Worm (Caenorhabditis elegans) whole organism, L1 larva: ENCODE measurements around the gene Y54F10BM.20.

Experiments
- C16A3.4 ChIP-seq: fragments of 150-350 bp; optimal IDR thresholded peaks from 2 replicates; lab custom pipeline; 2014; ENCODE audit warnings: missing biosample characterization, missing genetic modification characterization
- C34B4.2 ChIP-seq: sonication (generic microtip); optimal IDR thresholded peaks from 2 replicates; lab custom pipeline; 2017; ENCODE audit warnings: mild to moderate bottlenecking, missing genetic modification characterization, missing compliant biosample characterization
- Y116A8C.19 ChIP-seq: sonication (generic microtip); optimal IDR thresholded peaks from 2 replicates; lab custom pipeline; 2016; ENCODE audit warnings: missing compliant biosample characterization, missing genetic modification characterization, borderline replicate concordance
- ama-1 ChIP-seq: fragments of 150-350 bp; optimal IDR thresholded peaks from 2 replicates; lab custom pipeline; 2014
- blmp-1 ChIP-seq: fragments of 150-350 bp; optimal IDR thresholded peaks from 2 replicates; lab custom pipeline; 2014; ENCODE audit warnings: missing biosample characterization, missing genetic modification characterization
- ceh-88 ChIP-seq: fragments of 200-800 bp; sonication (Bioruptor generic); IDR thresholded peaks from 2 replicates; pipeline ENCODE4 v1.3.6; 2022; ENCODE audit warnings: missing genetic modification characterization, missing compliant biosample characterization
- ceh-90 ChIP-seq: sonication (generic microtip); optimal IDR thresholded peaks from 2 replicates; lab custom pipeline; 2016; ENCODE audit warnings: missing genetic modification characterization, missing compliant biosample characterization
- dpl-1 ChIP-seq, 3 experiments: fragments of 150-350 bp in 2 of 3; sonication (generic microtip) in 1 of 3; optimal IDR thresholded peaks; 2 replicates each; lab custom pipeline; 2014 to 2017; ENCODE audit warnings: missing biosample characterization in 3 of 3, missing genetic modification characterization in 3 of 3, missing genetic modification reagents in 3 of 3
- dsc-1 ChIP-seq: sonication (generic microtip); optimal IDR thresholded peaks from 2 replicates; lab custom pipeline; 2016; ENCODE audit warnings: mild to moderate bottlenecking, missing genetic modification characterization, missing compliant biosample characterization
- efl-1 ChIP-seq, 4 experiments: fragments of 150-350 bp; optimal IDR thresholded peaks in 3 of 4; peaks in 1 of 4; 1 replicate in 1 of 4; 2 replicates in 3 of 4; lab custom pipeline; 2014; ENCODE audit warnings: missing biosample characterization in 2 of 4, missing genetic modification characterization in 2 of 4, missing genetic modification reagents in 2 of 4
- egl-13 ChIP-seq: sonication (generic microtip); optimal IDR thresholded peaks from 2 replicates; lab custom pipeline; 2016; ENCODE audit warnings: missing genotype, missing genetic modification reagents, missing genetic modification characterization, missing compliant biosample characterization
- egl-27 ChIP-seq, 2 experiments: fragments of 150-350 bp in 1 of 2; sonication (generic microtip); optimal IDR thresholded peaks; 3 replicates each; lab custom pipeline; 2017 to 2018; ENCODE audit warnings: missing biosample characterization in 2 of 2, missing genetic modification characterization in 2 of 2, missing genetic modification reagents in 2 of 2
- ets-5 ChIP-seq: fragments of 200-800 bp; sonication (Bioruptor generic); IDR thresholded peaks from 2 replicates; pipeline ENCODE4 v1.3.6; 2022; ENCODE audit warnings: missing genetic modification characterization, missing compliant biosample characterization
- fkh-10 ChIP-seq: sonication (generic microtip); optimal IDR thresholded peaks from 2 replicates; lab custom pipeline; 2017; ENCODE audit warnings: missing biosample characterization, missing genetic modification reagents, missing genetic modification characterization
- grh-1 ChIP-seq: fragments of 200-800 bp; sonication (Bioruptor generic); IDR thresholded peaks from 2 replicates; pipeline ENCODE4 v1.3.6; 2022; ENCODE audit warnings: missing genetic modification reagents, missing genetic modification characterization, missing compliant biosample characterization
- hlh-17 ChIP-seq: fragments of 200-800 bp; sonication (Bioruptor generic); optimal IDR thresholded peaks from 2 replicates; lab custom pipeline; 2018; ENCODE audit warnings: missing genetic modification characterization, mild to moderate bottlenecking, missing compliant biosample characterization, moderate library complexity, borderline replicate concordance
- hlh-4 ChIP-seq: sonication (generic microtip); optimal IDR thresholded peaks from 2 replicates; lab custom pipeline; 2016; ENCODE audit warnings: mild to moderate bottlenecking, missing genetic modification characterization, missing compliant biosample characterization
- hpl-2 ChIP-seq: fragments of 150-350 bp; optimal IDR thresholded peaks from 2 replicates; lab custom pipeline; 2014; ENCODE audit warnings: missing biosample characterization, missing genetic modification reagents, missing genetic modification characterization
- irx-1 ChIP-seq: sonication (generic microtip); optimal IDR thresholded peaks from 2 replicates; lab custom pipeline; 2016; ENCODE audit warnings: missing genetic modification characterization, missing compliant biosample characterization
- isw-1 ChIP-seq: fragments of 200-800 bp; sonication (Bioruptor generic); IDR thresholded peaks from 2 replicates; pipeline ENCODE4 v1.3.6; 2022; ENCODE audit warnings: missing genetic modification characterization, missing compliant biosample characterization
- jun-1 ChIP-seq: fragments of 150-350 bp; optimal IDR thresholded peaks from 2 replicates; lab custom pipeline; 2014; ENCODE audit warnings: missing biosample characterization, missing genetic modification reagents, missing genetic modification characterization
- lin-35 ChIP-seq, 2 experiments: fragments of 150-350 bp; optimal IDR thresholded peaks; 2 replicates each; lab custom pipeline; 2014; ENCODE audit warnings: missing biosample characterization in 2 of 2, missing genetic modification characterization in 2 of 2, missing genetic modification reagents in 2 of 2
- lsy-2 ChIP-seq, 2 experiments: fragments of 150-350 bp; optimal IDR thresholded peaks; 2 replicates each; lab custom pipeline; 2014; ENCODE audit warnings: missing biosample characterization in 2 of 2, missing genetic modification characterization in 2 of 2
- mab-9 ChIP-seq: fragments of 200-800 bp; sonication (Bioruptor generic); IDR thresholded peaks from 2 replicates; pipeline ENCODE4 v1.3.6; 2022; ENCODE audit warnings: missing genetic modification reagents, missing genetic modification characterization, missing compliant biosample characterization
- mdl-1 ChIP-seq, 2 experiments: fragments of 150-350 bp; optimal IDR thresholded peaks; 2 replicates each; lab custom pipeline; 2014 to 2017; ENCODE audit warnings: missing biosample characterization in 2 of 2, missing genetic modification characterization in 2 of 2, inconsistent platforms in 1 of 2
- mef-2 ChIP-seq: fragments of 150-350 bp; optimal IDR thresholded peaks from 2 replicates; lab custom pipeline; 2014; ENCODE audit warnings: missing biosample characterization, missing genetic modification characterization
- mep-1 ChIP-seq: fragments of 150-350 bp; optimal IDR thresholded peaks from 2 replicates; lab custom pipeline; 2014; ENCODE audit warnings: missing biosample characterization, missing genetic modification characterization
- nhr-11 ChIP-seq: fragments of 150-350 bp; optimal IDR thresholded peaks from 2 replicates; lab custom pipeline; 2014; ENCODE audit warnings: missing biosample characterization, missing genetic modification characterization
- nhr-12 ChIP-seq: sonication (generic microtip); optimal IDR thresholded peaks from 2 replicates; lab custom pipeline; 2017; ENCODE audit warnings: missing biosample characterization, missing genetic modification characterization
- nhr-20 ChIP-seq: sonication (generic microtip); optimal IDR thresholded peaks from 2 replicates; lab custom pipeline; 2016; ENCODE audit warnings: mild to moderate bottlenecking, missing genetic modification characterization, missing compliant biosample characterization
- nhr-28 ChIP-seq: fragments of 150-350 bp; optimal IDR thresholded peaks from 2 replicates; lab custom pipeline; 2014; ENCODE audit warnings: missing biosample characterization, missing genetic modification characterization
- nhr-76 ChIP-seq: sonication (generic microtip); optimal IDR thresholded peaks from 2 replicates; lab custom pipeline; 2017; ENCODE audit warnings: missing biosample characterization, missing genetic modification characterization
- nhr-85 ChIP-seq: sonication (generic microtip); peaks from one replicate; lab custom pipeline; 2016; ENCODE audit warnings: missing genetic modification characterization, inconsistent platforms, missing compliant biosample characterization
- pax-3 ChIP-seq: fragments of 200-800 bp; sonication (Bioruptor generic); optimal IDR thresholded peaks from 2 replicates; lab custom pipeline; 2018; ENCODE audit warnings: mild to moderate bottlenecking, missing genetic modification characterization, moderate library complexity, missing compliant biosample characterization
- pqm-1 ChIP-seq: sonication (generic microtip); optimal IDR thresholded peaks from 3 replicates; lab custom pipeline; 2017; ENCODE audit warnings: missing biosample characterization, missing genetic modification characterization
- rnt-1 ChIP-seq: sonication (generic microtip); optimal IDR thresholded peaks from 2 replicates; lab custom pipeline; 2016; ENCODE audit warnings: mild to moderate bottlenecking, missing genetic modification characterization, moderate library complexity, missing compliant biosample characterization
- snu-23 ChIP-seq: sonication (generic microtip); optimal IDR thresholded peaks from 2 replicates; lab custom pipeline; 2016; ENCODE audit warnings: missing genetic modification characterization, missing compliant biosample characterization
- sox-4 ChIP-seq: sonication (generic microtip); optimal IDR thresholded peaks from 2 replicates; lab custom pipeline; 2016; ENCODE audit warnings: missing genetic modification characterization, missing compliant biosample characterization
- sptf-1 ChIP-seq: fragments of 150-350 bp; optimal IDR thresholded peaks from 2 replicates; lab custom pipeline; 2014; ENCODE audit warnings: missing biosample characterization, missing genetic modification characterization
- tbx-2 ChIP-seq: sonication (generic microtip); optimal IDR thresholded peaks from 2 replicates; lab custom pipeline; 2016; ENCODE audit warnings: missing genetic modification characterization, missing compliant biosample characterization
- tlp-1 ChIP-seq: fragments of 150-350 bp; optimal IDR thresholded peaks from 2 replicates; lab custom pipeline; 2014; ENCODE audit warnings: missing biosample characterization, missing genetic modification characterization
- unc-130 ChIP-seq: fragments of 150-350 bp; optimal IDR thresholded peaks from 2 replicates; lab custom pipeline; 2017; ENCODE audit warnings: missing biosample characterization, missing genetic modification characterization, inconsistent platforms
- unc-30 ChIP-seq: sonication (generic microtip); optimal IDR thresholded peaks from 2 replicates; lab custom pipeline; 2017; ENCODE audit warnings: missing biosample characterization, missing genetic modification characterization
- unc-98 ChIP-seq: fragments of 200-800 bp; sonication (Bioruptor generic); IDR thresholded peaks from 2 replicates; pipeline ENCODE4 v1.3.6; 2022; ENCODE audit warnings: missing genetic modification characterization, missing compliant biosample characterization
- vab-15 ChIP-seq: sonication (generic microtip); optimal IDR thresholded peaks from 2 replicates; lab custom pipeline; 2017; ENCODE audit warnings: missing genotype, mild to moderate bottlenecking, missing genetic modification characterization, missing compliant biosample characterization
- xbp-1 ChIP-seq: sonication (generic microtip); optimal IDR thresholded peaks from 2 replicates; lab custom pipeline; 2016; ENCODE audit warnings: missing genetic modification characterization, missing compliant biosample characterization
- zip-4 ChIP-seq: fragments of 200-800 bp; sonication (Bioruptor generic); optimal IDR thresholded peaks from 2 replicates; lab custom pipeline; 2018; ENCODE audit warnings: mild to moderate bottlenecking, missing genetic modification characterization, moderate library complexity, missing compliant biosample characterization

Y54F10BM.20 gene

DNA sequence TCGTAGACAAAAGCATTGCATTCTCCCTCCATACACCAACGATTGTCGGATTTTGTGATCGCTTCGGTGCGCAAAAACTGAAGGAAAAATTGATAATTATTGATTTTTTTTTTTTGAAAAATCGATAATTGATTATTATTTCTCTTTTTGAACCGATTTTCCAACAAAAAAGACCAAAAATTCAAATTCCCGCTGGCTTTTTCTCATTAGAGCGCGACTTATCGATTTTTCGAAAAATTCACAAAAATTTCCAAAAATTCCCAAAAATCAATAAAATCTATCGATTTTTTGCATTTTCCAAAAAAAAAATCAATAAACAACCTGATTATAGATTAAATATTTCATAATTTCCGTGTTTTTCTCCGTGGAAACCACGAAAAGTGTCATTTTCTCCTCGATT is 20.6 kb downstream of the Y54F10BM.20 start:
- TF ChIP-seq tbx-2 (no peak), lin-35 (GFP tag; optimal IDR thresholded peaks at IDR 0.05; lab: Kevin White, UChicago) (no peak), egl-27 (tag; optimal IDR thresholded peaks at IDR 0.05; lab: Kevin White, UChicago) (no peak), sox-4 (tag; lab: Kevin White, UChicago) (no peak), hlh-17 (GFP tag; lab: Kevin White, UChicago) (no peak), mef-2 (tag; lab: Kevin White, UChicago) (no peak), mab-9 (GFP tag; lab: Robert Waterston, UW) (no peak), dpl-1 (GFP tag; optimal IDR thresholded peaks at IDR 0.05; lab: Kevin White, UChicago) (no peak), jun-1 (tag; lab: Kevin White, UChicago) (no peak), nhr-85 (no peak), unc-130 (no peak), lsy-2 (tag; optimal IDR thresholded peaks at IDR 0.05; lab: Kevin White, UChicago) (no peak), fkh-10 (no peak), zip-4 (GFP tag; lab: Kevin White, UChicago) (no peak), isw-1 (GFP tag; lab: Robert Waterston, UW) (no peak), nhr-76 (tag; lab: Kevin White, UChicago) (no peak), snu-23 (GFP tag; lab: Kevin White, UChicago) (no peak)

DNA sequence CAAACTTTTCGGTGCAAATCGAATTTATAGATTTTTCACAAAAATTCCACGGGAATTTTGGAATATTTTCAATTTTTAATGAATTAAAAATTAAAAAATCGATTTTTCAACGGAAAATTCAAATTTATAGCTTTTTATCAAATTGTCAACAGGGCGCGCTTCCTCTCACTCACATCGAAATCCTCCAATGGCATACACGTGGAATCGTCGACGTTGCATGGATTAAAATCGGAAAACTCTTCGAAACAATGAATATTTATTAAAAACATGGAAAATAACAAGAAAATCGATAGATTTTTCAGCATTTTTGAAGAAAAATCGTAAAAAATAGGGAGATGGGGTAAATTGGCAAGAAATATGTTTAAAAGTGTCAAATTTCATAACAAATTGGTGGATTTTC is 21.3 kb downstream of the Y54F10BM.20 start, which contains the start of gene Y54F10BM.12:
Gene Y54F10BM.12, minus strand, starts transcription at position 344 of the 400 bp plus-strand sequence.
- TF ChIP-seq egl-13 (no peak), mep-1 (tag; lab: Kevin White, UChicago) (no peak), xbp-1 (no peak), nhr-11 (no peak), hpl-2 (GFP tag; lab: Kevin White, UChicago) (no peak), pqm-1 (tag; lab: Kevin White, UChicago) (no peak), irx-1 (tag; lab: Kevin White, UChicago) (no peak), dsc-1 (tag; lab: Kevin White, UChicago) (no peak)

DNA sequence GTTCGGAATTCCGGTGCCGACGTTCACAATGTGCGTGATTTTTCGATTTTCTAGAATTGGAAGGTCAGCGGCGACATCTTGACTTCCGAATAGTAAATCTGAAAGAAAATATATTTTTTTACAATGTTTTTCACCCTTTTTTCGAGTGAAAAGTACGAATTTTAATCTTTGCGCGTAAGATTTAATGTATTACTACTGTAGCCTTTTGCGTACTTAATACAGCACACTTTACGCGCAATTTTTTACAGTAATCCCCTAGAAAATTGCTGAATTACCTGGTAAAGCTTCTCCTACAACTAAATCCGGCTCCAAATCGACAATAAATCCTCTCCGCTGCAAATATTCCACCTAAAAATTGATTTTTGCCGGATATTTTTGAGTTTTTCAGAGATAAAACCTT is 22.3 kb downstream of the Y54F10BM.20 start:
- TF ChIP-seq nhr-20 (no peak), Y116A8C.19 (tag; lab: Kevin White, UChicago) (no peak), sptf-1 (tag; lab: Kevin White, UChicago) (no peak), grh-1 (GFP tag; lab: Robert Waterston, UW) (no peak), efl-1 (optimal IDR thresholded peaks at IDR 0.05; lab: Kevin White, UChicago) (no peak), efl-1 (GFP tag; optimal IDR thresholded peaks at IDR 0.05 in 1 of 2; lab: Kevin White, UChicago) (peak in 1 of 2 experiments; percentile 72), rnt-1 (tag; lab: Kevin White, UChicago) (no peak)

DNA sequence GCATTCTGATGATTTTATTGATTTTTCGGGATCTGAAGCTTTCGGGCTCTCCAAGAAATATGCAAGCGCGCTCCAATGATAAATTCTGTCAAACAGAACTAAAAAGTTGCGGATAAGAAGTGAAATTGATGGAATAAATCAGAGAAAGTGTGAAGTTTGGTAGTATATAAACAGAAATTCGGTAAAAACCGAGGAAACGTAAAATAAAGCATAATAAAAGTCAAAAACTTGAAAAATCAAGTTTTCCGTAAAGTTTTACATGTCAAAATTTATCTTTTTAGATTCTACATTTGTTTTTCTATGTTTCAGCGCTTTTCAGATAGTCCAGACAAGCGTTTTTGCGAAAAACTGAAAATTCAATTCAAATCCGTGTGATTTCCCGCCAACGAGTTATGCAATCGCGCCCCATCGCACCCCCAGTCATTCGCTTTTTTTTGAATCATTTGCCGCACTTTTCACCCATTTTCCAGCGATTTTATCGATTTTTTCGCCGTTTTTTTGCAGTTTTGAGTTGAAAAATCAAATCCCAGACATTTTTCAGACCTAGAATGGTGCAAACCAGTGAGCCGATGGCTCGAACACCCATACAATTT is 23.1 kb downstream of the Y54F10BM.20 start, which contains the start of the genes Y54F10BM.13 and ppm-1.D:
Gene Y54F10BM.13, minus strand, starts transcription at position 51 of the 593 bp plus-strand sequence.
Gene ppm-1.D, plus strand, starts transcription at position 540 of the 593 bp plus-strand sequence.
- no peak for TF ChIP-seq dsc-1 (tag; lab: Kevin White, UChicago)
- TF ChIP-seq xbp-1, result peak; percentile 42
- no peak for TF ChIP-seq ceh-88
- peak; percentile 49; the same call in 1 of the 2 replicates for TF ChIP-seq unc-98
- TF ChIP-seq ama-1 (lab: Kevin White, UChicago), result no peak
- TF ChIP-seq nhr-20, result no peak
- TF ChIP-seq ets-5 (GFP tag; lab: Robert Waterston, UW), result no peak
- TF ChIP-seq lin-35 (GFP tag; optimal IDR thresholded peaks at IDR 0.05; lab: Kevin White, UChicago), result peak; percentile 91 to 95
- TF ChIP-seq hlh-4 (tag; lab: Kevin White, UChicago), result no peak
- no peak for TF ChIP-seq nhr-12 (tag; lab: Kevin White, UChicago)
- peak; percentile 34 for TF ChIP-seq ceh-90 (tag; lab: Kevin White, UChicago)
- no peak for TF ChIP-seq C34B4.2 (tag; lab: Kevin White, UChicago)
- TF ChIP-seq nhr-28 (tag; lab: Kevin White, UChicago), result no peak
- no peak for TF ChIP-seq tlp-1 (tag; lab: Kevin White, UChicago)
- peak; percentile 35 for TF ChIP-seq blmp-1 (tag; lab: Kevin White, UChicago)
- TF ChIP-seq C16A3.4 (tag; lab: Kevin White, UChicago), result peak; percentile 31
- TF ChIP-seq vab-15 (tag; lab: Kevin White, UChicago), result no peak
- TF ChIP-seq mab-9 (GFP tag; lab: Robert Waterston, UW), result no peak
- TF ChIP-seq mdl-1 (tag; optimal IDR thresholded peaks at IDR 0.05; lab: Kevin White, UChicago), result no peak
- TF ChIP-seq nhr-11, result no peak
- no peak for TF ChIP-seq unc-30 (tag; lab: Kevin White, UChicago)
- no peak for TF ChIP-seq zip-4 (GFP tag; lab: Kevin White, UChicago)
- no peak for TF ChIP-seq sox-4 (tag; lab: Kevin White, UChicago)
- TF ChIP-seq pax-3, result no peak
- peak; percentile 94 to 97 for TF ChIP-seq efl-1 (optimal IDR thresholded peaks at IDR 0.05; lab: Kevin White, UChicago)
- TF ChIP-seq efl-1 (GFP tag; optimal IDR thresholded peaks at IDR 0.05 in 1 of 2; lab: Kevin White, UChicago), result peak; percentile 93 to 99
